Worm (Caenorhabditis elegans): ENCODE data around the gene mbr-1.

- TF ChIP-seq nhr-42 (GFP tag; IDR thresholded peaks at IDR 0.05) (no peak), unc-62 (GFP tag; optimal IDR thresholded peaks at IDR 0.05 in 1 of 2) (no peak), unc-62 (tag; optimal IDR thresholded peaks at IDR 0.05) (no peak), ZK546.5 (tag; optimal IDR thresholded peaks at IDR 0.05) (no peak), Y48G9A.11 (GFP tag; IDR thresholded peaks at IDR 0.05) (no peak), egl-27 (tag; optimal IDR thresholded peaks at IDR 0.05) (no peak), fkh-10 (GFP tag; optimal IDR thresholded peaks at IDR 0.05) (no peak), nhr-6 (tag; optimal IDR thresholded peaks at IDR 0.05) (no peak), fos-1 (tag; optimal IDR thresholded peaks at IDR 0.05) (no peak), nhr-25 (tag; optimal IDR thresholded peaks at IDR 0.05; ENCODE audit: borderline replicate concordance, insufficient read depth) (no peak), spr-1 (tag; optimal IDR thresholded peaks at IDR 0.05) (no peak)
Observed at ce11 chrX:10757608-10758007, 35.8 kb upstream of the mbr-1 start, which contains the start of gene R07A4.4.

Measured in whole organism, L4 larva.